Worm (Caenorhabditis elegans): Measurements from ENCODE around the gene C49H3.16.

- TF ChIP-seq fos-1 (tag; optimal IDR thresholded peaks at IDR 0.05) = no peak
- no peak for TF ChIP-seq ama-1 (optimal IDR thresholded peaks at IDR 0.05)
These were observed 49.8 kb upstream of the C49H3.16 start, which contains the start of gene T06C10.3 for ce11 chrIV:7870451-7870850.
